Worm (Caenorhabditis elegans) whole organism, midembryonic: ENCODE data around the gene des-2.

Experiments used
- cog-1 ChIP-seq: sonication (generic microtip); optimal IDR thresholded peaks from 2 replicates; lab custom pipeline; 2016; ENCODE audit warnings: missing genetic modification characterization, missing compliant biosample characterization
- flt-1 ChIP-seq: fragments of 200-800 bp; sonication (Bioruptor generic); IDR thresholded peaks from 2 replicates; pipeline ENCODE4 v1.3.6; 2022; ENCODE audit warnings: missing genetic modification characterization, missing compliant biosample characterization
- tab-1 ChIP-seq: fragments of 200-800 bp; sonication (Bioruptor generic); IDR thresholded peaks from 2 replicates; pipeline ENCODE4 v1.3.6; 2022; ENCODE audit warnings: missing genetic modification characterization, missing compliant biosample characterization
- ztf-29 ChIP-seq: fragments of 200-800 bp; sonication (Bioruptor generic); IDR thresholded peaks from 2 replicates; pipeline ENCODE4 v1.3.6; 2022; ENCODE audit warnings: missing genetic modification reagents, missing genetic modification characterization, missing compliant biosample characterization

- no peak for TF ChIP-seq flt-1 (GFP tag; lab: Robert Waterston, UW)
- no peak for TF ChIP-seq tab-1
- TF ChIP-seq ztf-29 (GFP tag; lab: Robert Waterston, UW) = no peak
- TF ChIP-seq cog-1 (tag; lab: Kevin White, UChicago) = no peak
Measured at ce11 chrV:11372284-11372878, 49.1 kb downstream of the des-2 start.
